Worm (Caenorhabditis elegans) whole organism, young adult: ENCODE measurements around the gene nep-5.

Source experiments
- B0035.1 ChIP-seq: sonication (generic microtip); optimal IDR thresholded peaks from 2 replicates; lab custom pipeline; 2016; ENCODE audit warnings: missing genetic modification characterization, mild to moderate bottlenecking, missing compliant biosample characterization, missing genotype, missing genetic modification reagents
- B0261.1 ChIP-seq: sonication (generic microtip); optimal IDR thresholded peaks from 2 replicates; lab custom pipeline; 2016; ENCODE audit warnings: mild to moderate bottlenecking, missing genetic modification characterization, moderate library complexity, missing compliant biosample characterization
- F10E7.11 ChIP-seq: sonication (generic microtip); optimal IDR thresholded peaks from 2 replicates; lab custom pipeline; 2017; ENCODE audit warnings: mild to moderate bottlenecking, missing genetic modification characterization, moderate library complexity, missing compliant biosample characterization
- F23B12.7 ChIP-seq: sonication (generic microtip); optimal IDR thresholded peaks from 2 replicates; lab custom pipeline; 2017; ENCODE audit warnings: missing genetic modification characterization, mild to moderate bottlenecking, missing compliant biosample characterization, antibody characterized with exemption, moderate library complexity; ENCODE audit not compliant: insufficient read depth
- F37B4.10 ChIP-seq: fragments of 200-800 bp; sonication (Bioruptor generic); IDR thresholded peaks from 2 replicates; pipeline ENCODE4 v1.3.6; 2022; ENCODE audit warnings: missing genetic modification characterization, missing compliant biosample characterization
- F49E8.2 ChIP-seq: sonication (generic microtip); optimal IDR thresholded peaks from 3 replicates; lab custom pipeline; 2017; ENCODE audit warnings: missing genetic modification characterization, mild to moderate bottlenecking, missing compliant biosample characterization, antibody characterized with exemption, moderate library complexity; ENCODE audit not compliant: insufficient read depth
- F55B11.4 ChIP-seq: sonication (generic microtip); optimal IDR thresholded peaks from 2 replicates; lab custom pipeline; 2016; ENCODE audit warnings: missing compliant biosample characterization, missing genetic modification characterization, borderline replicate concordance; ENCODE audit not compliant: insufficient read depth
- F57A8.1 ChIP-seq: fragments of 200-800 bp; sonication (Bioruptor generic); optimal IDR thresholded peaks from 2 replicates; lab custom pipeline; 2018; ENCODE audit warnings: mild to moderate bottlenecking, missing genetic modification characterization, moderate library complexity, missing compliant biosample characterization
- K11D2.4 ChIP-seq: fragments of 200-800 bp; sonication (Bioruptor generic); IDR thresholded peaks from 2 replicates; pipeline ENCODE4 v1.3.6; 2022; ENCODE audit warnings: missing genetic modification reagents, missing genetic modification characterization, missing compliant biosample characterization
- T07F8.4 ChIP-seq: sonication (generic microtip); optimal IDR thresholded peaks from 2 replicates; lab custom pipeline; 2016; ENCODE audit warnings: mild to moderate bottlenecking, missing genetic modification characterization, moderate library complexity, missing compliant biosample characterization
- Y67H2A.10 ChIP-seq: fragments of 200-800 bp; sonication (Bioruptor generic); conservative IDR thresholded peaks from 2 replicates; pipeline ENCODE4 v1.3.6; 2022; ENCODE audit warnings: missing genetic modification reagents, missing genetic modification characterization, missing compliant biosample characterization
- atf-7 ChIP-seq: sonication (generic microtip); optimal IDR thresholded peaks from 2 replicates; lab custom pipeline; 2017; ENCODE audit warnings: mild to moderate bottlenecking, missing genetic modification characterization, missing compliant biosample characterization
- athp-1 ChIP-seq: sonication (generic microtip); optimal IDR thresholded peaks from 2 replicates; lab custom pipeline; 2017; ENCODE audit warnings: mild to moderate bottlenecking, missing genetic modification characterization, missing compliant biosample characterization
- ccch-3 ChIP-seq: fragments of 200-800 bp; sonication (Bioruptor generic); optimal IDR thresholded peaks from 2 replicates; lab custom pipeline; 2018; ENCODE audit warnings: mild to moderate bottlenecking, missing genetic modification characterization, missing compliant biosample characterization
- ceh-100 ChIP-seq: fragments of 200-800 bp; sonication (Bioruptor generic); IDR thresholded peaks from 2 replicates; pipeline ENCODE4 v1.3.6; 2022; ENCODE audit warnings: missing genetic modification reagents, missing genetic modification characterization, missing compliant biosample characterization
- ceh-40 ChIP-seq: fragments of 200-800 bp; sonication (Bioruptor generic); IDR thresholded peaks from 2 replicates; pipeline ENCODE4 v1.3.6; 2022; ENCODE audit warnings: missing genetic modification characterization, missing compliant biosample characterization
- ceh-58 ChIP-seq: fragments of 200-800 bp; sonication (Bioruptor generic); IDR thresholded peaks from 2 replicates; pipeline ENCODE4 v1.3.6; 2022; ENCODE audit warnings: missing genetic modification characterization, missing compliant biosample characterization
- dox-1 ChIP-seq: fragments of 200-800 bp; sonication (Bioruptor generic); IDR thresholded peaks from 2 replicates; pipeline ENCODE4 v1.3.6; 2022; ENCODE audit warnings: missing genetic modification reagents, missing genetic modification characterization, missing compliant biosample characterization
- efl-1 ChIP-seq: fragments of 150-350 bp; optimal IDR thresholded peaks from 2 replicates; lab custom pipeline; 2014; ENCODE audit warnings: missing biosample characterization, missing genetic modification reagents, missing genetic modification characterization
- egl-44 ChIP-seq: fragments of 200-800 bp; sonication (Bioruptor generic); IDR thresholded peaks from 2 replicates; pipeline ENCODE4 v1.3.6; 2022; ENCODE audit warnings: missing genetic modification reagents, missing genetic modification characterization, missing compliant biosample characterization
- ekl-4 ChIP-seq: fragments of 200-800 bp; sonication (Bioruptor generic); IDR thresholded peaks from 2 replicates; pipeline ENCODE4 v1.3.6; 2022; ENCODE audit warnings: missing genetic modification reagents, missing genetic modification characterization, missing compliant biosample characterization
- gei-17 ChIP-seq: fragments of 200-800 bp; sonication (Bioruptor generic); optimal IDR thresholded peaks from 2 replicates; lab custom pipeline; 2018; ENCODE audit warnings: mild to moderate bottlenecking, missing genetic modification characterization, missing compliant biosample characterization
- hlh-26 ChIP-seq: fragments of 200-800 bp; sonication (Bioruptor generic); conservative IDR thresholded peaks from 2 replicates; pipeline ENCODE4 v1.3.6; 2022; ENCODE audit warnings: missing genetic modification reagents, missing genetic modification characterization, missing compliant biosample characterization
- hmg-1.2 ChIP-seq: fragments of 200-800 bp; sonication (Bioruptor generic); IDR thresholded peaks from 2 replicates; pipeline ENCODE4 v1.3.6; 2022; ENCODE audit warnings: missing genetic modification reagents, missing genetic modification characterization, missing compliant biosample characterization
- hsf-1 ChIP-seq: fragments of 200-800 bp; sonication (Bioruptor generic); IDR thresholded peaks from 2 replicates; pipeline ENCODE4 v1.3.6; 2022; ENCODE audit warnings: missing genetic modification reagents, missing genetic modification characterization, missing compliant biosample characterization
- lin-26 ChIP-seq: fragments of 200-800 bp; sonication (Bioruptor generic); IDR thresholded peaks from 2 replicates; pipeline ENCODE4 v1.3.6; 2022; ENCODE audit warnings: missing genetic modification reagents, missing genetic modification characterization, missing compliant biosample characterization
- lin-40 ChIP-seq: sonication (generic microtip); optimal IDR thresholded peaks from 2 replicates; lab custom pipeline; 2016; ENCODE audit warnings: missing genetic modification characterization, mild to moderate bottlenecking, missing compliant biosample characterization, missing genotype, missing genetic modification reagents
- lin-54 ChIP-seq: fragments of 200-800 bp; sonication (Bioruptor generic); optimal IDR thresholded peaks from 2 replicates; lab custom pipeline; 2018; ENCODE audit warnings: mild to moderate bottlenecking, missing genetic modification characterization, missing compliant biosample characterization
- lsy-27 ChIP-seq: sonication (generic microtip); optimal IDR thresholded peaks from 2 replicates; lab custom pipeline; 2017; ENCODE audit warnings: missing genetic modification characterization, mild to moderate bottlenecking, missing compliant biosample characterization, antibody characterized with exemption, missing genotype, borderline replicate concordance; ENCODE audit not compliant: insufficient read depth
- madf-10 ChIP-seq: sonication (generic microtip); optimal IDR thresholded peaks from 2 replicates; lab custom pipeline; 2016; ENCODE audit warnings: mild to moderate bottlenecking, missing genetic modification characterization, missing compliant biosample characterization
- madf-3 ChIP-seq: fragments of 200-800 bp; sonication (Bioruptor generic); IDR thresholded peaks from 2 replicates; pipeline ENCODE4 v1.3.6; 2022; ENCODE audit warnings: missing genetic modification reagents, missing genetic modification characterization, missing compliant biosample characterization
- mxl-1 ChIP-seq: sonication (generic microtip); optimal IDR thresholded peaks from 2 replicates; lab custom pipeline; 2016; ENCODE audit warnings: missing genetic modification characterization, missing compliant biosample characterization
- nfya-1 ChIP-seq: sonication (generic microtip); optimal IDR thresholded peaks from 2 replicates; lab custom pipeline; 2017; ENCODE audit warnings: antibody characterized with exemption, missing compliant biosample characterization, missing genetic modification characterization, borderline replicate concordance; ENCODE audit not compliant: insufficient read depth
- nfya-2 ChIP-seq: fragments of 200-800 bp; sonication (Bioruptor generic); IDR thresholded peaks from 2 replicates; pipeline ENCODE4 v1.3.6; 2022; ENCODE audit warnings: missing genetic modification reagents, missing genetic modification characterization, missing compliant biosample characterization
- pbrm-1 ChIP-seq: fragments of 200-800 bp; sonication (Bioruptor generic); IDR thresholded peaks from 2 replicates; pipeline ENCODE4 v1.3.6; 2022; ENCODE audit warnings: missing genetic modification reagents, missing genetic modification characterization, missing compliant biosample characterization
- pha-4 ChIP-seq: fragments of 150-350 bp; sonication (generic microtip); optimal IDR thresholded peaks from 2 replicates; lab custom pipeline; 2014; ENCODE audit warnings: missing biosample characterization, missing genetic modification reagents, missing genetic modification characterization
- repo-1 ChIP-seq: sonication (generic microtip); optimal IDR thresholded peaks from 2 replicates; lab custom pipeline; 2017; ENCODE audit warnings: mild to moderate bottlenecking, missing genetic modification characterization, missing compliant biosample characterization
- sdz-38 ChIP-seq: sonication (generic microtip); optimal IDR thresholded peaks from 2 replicates; lab custom pipeline; 2016; ENCODE audit warnings: missing genotype, missing genetic modification characterization, missing compliant biosample characterization
- snpc-1.3 ChIP-seq: sonication (generic microtip); optimal IDR thresholded peaks from 2 replicates; lab custom pipeline; 2017; ENCODE audit warnings: missing genetic modification characterization, mild to moderate bottlenecking, missing compliant biosample characterization, antibody characterized with exemption, moderate library complexity, missing genotype, missing genetic modification reagents; ENCODE audit not compliant: insufficient read depth
- somi-1 ChIP-seq: fragments of 200-800 bp; sonication (Bioruptor generic); optimal IDR thresholded peaks from 2 replicates; lab custom pipeline; 2018; ENCODE audit warnings: mild to moderate bottlenecking, missing genetic modification characterization, missing compliant biosample characterization
- sptf-2 ChIP-seq: fragments of 200-800 bp; sonication (Bioruptor generic); optimal IDR thresholded peaks from 2 replicates; lab custom pipeline; 2018; ENCODE audit warnings: mild to moderate bottlenecking, missing genetic modification characterization, missing compliant biosample characterization
- tbx-9 ChIP-seq: sonication (generic microtip); optimal IDR thresholded peaks from 2 replicates; lab custom pipeline; 2016; ENCODE audit warnings: borderline replicate concordance, missing genetic modification characterization, inconsistent platforms, missing compliant biosample characterization
- unc-130 ChIP-seq: sonication (generic microtip); optimal IDR thresholded peaks from 2 replicates; lab custom pipeline; 2016; ENCODE audit warnings: missing genetic modification reagents, missing genetic modification characterization, missing compliant biosample characterization
- ztf-18 ChIP-seq: sonication (generic microtip); optimal IDR thresholded peaks from 2 replicates; lab custom pipeline; 2016; ENCODE audit warnings: missing genotype, mild to moderate bottlenecking, missing genetic modification characterization, missing compliant biosample characterization
- ztf-22 ChIP-seq: fragments of 200-800 bp; sonication (Bioruptor generic); optimal IDR thresholded peaks from 2 replicates; lab custom pipeline; 2018; ENCODE audit warnings: mild to moderate bottlenecking, missing genetic modification characterization, moderate library complexity, missing compliant biosample characterization
- ztf-26 ChIP-seq: sonication (generic microtip); optimal IDR thresholded peaks from 2 replicates; lab custom pipeline; 2017; ENCODE audit warnings: missing genetic modification characterization, missing compliant biosample characterization

Gene nep-5

ce11 chrII:5474946-5475345, 13.0 kb upstream of the nep-5 start, which contains the start of gene ilcr-2:
Gene ilcr-2, plus strand, starts transcription at chrII:5475246.
- TF ChIP-seq F23B12.7 (no peak), ztf-18 (tag; lab: Kevin White, UChicago) (no peak), Y67H2A.10 (GFP tag; lab: Robert Waterston, UW) (no peak), B0261.1 (tag; lab: Kevin White, UChicago) (no peak), sdz-38 (tag; lab: Kevin White, UChicago) (no peak), somi-1 (no peak), lin-26 (GFP tag; lab: Robert Waterston, UW) (no peak), ekl-4 (no peak), pbrm-1 (GFP tag; lab: Robert Waterston, UW) (no peak), ztf-26 (tag; lab: Kevin White, UChicago) (no peak), atf-7 (tag; lab: Kevin White, UChicago) (no peak), lsy-27 (tag; lab: Kevin White, UChicago) (no peak), K11D2.4 (GFP tag; lab: Robert Waterston, UW) (no peak), efl-1 (GFP tag; lab: Kevin White, UChicago) (no peak), hmg-1.2 (GFP tag; lab: Robert Waterston, UW) (no peak), unc-130 (GFP tag; lab: Kevin White, UChicago) (no peak)

ce11 chrII:5478318-5478717, 9.6 kb upstream of the nep-5 start, which contains the start of gene F56D1.1:
Gene F56D1.1, plus strand, starts transcription at chrII:5478618.
- TF ChIP-seq repo-1 (tag; lab: Kevin White, UChicago) (no peak), lin-54 (no peak), lin-40 (tag; lab: Kevin White, UChicago) (no peak), sptf-2 (GFP tag; lab: Kevin White, UChicago) (no peak), atf-7 (tag; lab: Kevin White, UChicago) (no peak), pha-4 (tag; lab: Kevin White, UChicago) (no peak), snpc-1.3 (tag; lab: Kevin White, UChicago) (no peak), nfya-2 (no peak), egl-44 (GFP tag; lab: Robert Waterston, UW) (no peak), madf-10 (no peak), unc-130 (GFP tag; lab: Kevin White, UChicago) (no peak), hsf-1 (no peak), T07F8.4 (tag; lab: Kevin White, UChicago) (no peak), gei-17 (GFP tag; lab: Kevin White, UChicago) (no peak), ceh-40 (GFP tag; lab: Robert Waterston, UW) (no peak), nfya-1 (no peak), mxl-1 (tag; lab: Kevin White, UChicago) (no peak), F57A8.1 (GFP tag; lab: Kevin White, UChicago) (no peak)

DNA sequence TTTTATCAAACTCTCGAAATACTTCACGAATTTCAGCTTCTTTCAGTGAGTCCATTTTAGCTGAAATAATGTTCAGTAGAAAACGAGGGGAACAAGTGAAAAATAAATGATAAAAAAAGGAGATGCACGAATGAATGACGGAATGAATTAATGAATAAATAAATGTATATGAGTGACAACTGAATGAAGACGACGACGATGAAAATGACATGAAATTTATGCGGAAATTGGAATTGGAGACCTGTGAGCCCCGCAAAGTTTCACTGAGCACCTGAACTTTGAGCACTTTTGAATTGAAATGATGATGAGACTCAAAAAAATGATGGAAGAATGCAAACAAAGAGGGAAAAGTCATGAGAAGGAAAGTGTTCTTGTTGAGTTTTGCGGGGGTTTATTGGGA, 6.0 kb upstream of the nep-5 start, which contains the start of gene cal-8:
Gene cal-8, minus strand, starts transcription at position 60 of the 400 bp plus-strand sequence.
- TF ChIP-seq F37B4.10 (GFP tag; lab: Robert Waterston, UW) (no peak), athp-1 (tag; lab: Kevin White, UChicago) (no peak), unc-130 (GFP tag; lab: Kevin White, UChicago) (no peak), dox-1 (no peak), F10E7.11 (tag; lab: Kevin White, UChicago) (no peak), B0035.1 (no peak), ceh-100 (GFP tag; lab: Robert Waterston, UW) (no peak), ceh-58 (GFP tag; lab: Robert Waterston, UW) (no peak), ccch-3 (GFP tag; lab: Kevin White, UChicago) (no peak), F49E8.2 (tag; lab: Kevin White, UChicago) (no peak), lin-40 (tag; lab: Kevin White, UChicago) (no peak), egl-44 (GFP tag; lab: Robert Waterston, UW) (no peak), hlh-26 (no peak), ztf-22 (no peak), madf-3 (no peak), F55B11.4 (tag; lab: Kevin White, UChicago) (no peak), tbx-9 (tag; lab: Kevin White, UChicago) (no peak)
